Fruit fly (Drosophila melanogaster): ENCODE measurements around the gene Mst87F.

DNA sequence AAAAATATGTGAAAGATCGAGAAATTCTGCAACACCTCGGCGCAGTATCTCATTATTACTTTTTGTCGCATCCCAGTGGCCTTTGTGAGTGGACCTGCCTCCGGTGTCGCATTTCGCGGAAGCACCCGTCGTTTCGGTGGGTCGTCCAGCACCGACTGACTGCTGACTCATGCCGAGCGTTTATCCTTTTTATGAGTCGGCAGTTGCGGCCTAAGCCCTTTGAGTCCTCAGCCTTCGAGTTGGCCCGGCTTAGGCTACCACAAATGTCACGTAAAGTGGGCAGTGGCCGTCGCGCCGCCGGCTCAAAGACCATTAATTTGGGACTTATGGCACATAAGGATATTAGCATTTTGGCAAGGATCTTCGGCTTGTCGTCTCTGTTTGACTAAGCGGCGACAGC lies 16.1 kb downstream of the Mst87F start:
- TF ChIP-seq pan (optimal IDR thresholded peaks at IDR 0.05) (no peak), CG8478 (optimal IDR thresholded peaks at IDR 0.05) (no peak), psq (optimal IDR thresholded peaks at IDR 0.05) (no peak), Dll (optimal IDR thresholded peaks at IDR 0.05) (no peak)

Data from whole organism.